Worm (Caenorhabditis elegans) whole organism, L4 larva: ENCODE results near the gene Y57G11C.1130.

ENCODE experiments used
- D1046.2 ChIP-seq: fragments of 200-800 bp; sonication (Bioruptor generic); IDR thresholded peaks from 2 replicates; pipeline ENCODE4 v1.3.6; 2022; ENCODE audit warnings: missing genetic modification characterization, missing compliant biosample characterization
- F10B5.3 ChIP-seq: sonication (generic microtip); optimal IDR thresholded peaks from 2 replicates; lab custom pipeline; 2016; ENCODE audit warnings: mild to moderate bottlenecking, missing genetic modification characterization, missing compliant biosample characterization
- T26A8.4 ChIP-seq: fragments of 200-800 bp; sonication (Bioruptor generic); IDR thresholded peaks from 2 replicates; pipeline ENCODE4 v1.3.6; 2022; ENCODE audit warnings: missing genetic modification characterization, missing compliant biosample characterization
- Y105C5A.15 ChIP-seq: fragments of 200-800 bp; sonication (Bioruptor generic); IDR thresholded peaks from 2 replicates; pipeline ENCODE4 v1.3.6; 2022; ENCODE audit warnings: missing genetic modification characterization, missing compliant biosample characterization
- Y5F2A.4 ChIP-seq: fragments of 200-800 bp; sonication (Bioruptor generic); optimal IDR thresholded peaks from 2 replicates; lab custom pipeline; 2018; ENCODE audit warnings: mild to moderate bottlenecking, missing genetic modification characterization, missing compliant biosample characterization
- Y75B8A.6 ChIP-seq: fragments of 200-800 bp; sonication (Bioruptor generic); IDR thresholded peaks from 2 replicates; pipeline ENCODE4 v1.3.6; 2022; ENCODE audit warnings: missing genetic modification reagents, missing genetic modification characterization, missing compliant biosample characterization
- aha-1 ChIP-seq: fragments of 150-350 bp; peaks from one replicate; lab custom pipeline; 2014; ENCODE audit warnings: missing biosample characterization, missing genetic modification characterization
- ama-1 ChIP-seq: fragments of 150-350 bp; optimal IDR thresholded peaks from 2 replicates; lab custom pipeline; 2014; ENCODE audit warnings: inconsistent platforms, mixed read lengths
- ceh-20 ChIP-seq: fragments of 200-800 bp; sonication (Bioruptor generic); IDR thresholded peaks from 2 replicates; pipeline ENCODE4 v1.3.6; 2022; ENCODE audit warnings: missing genetic modification reagents, missing genetic modification characterization, missing compliant biosample characterization
- ces-1 ChIP-seq: fragments of 150-350 bp; sonication (generic microtip); optimal IDR thresholded peaks from 4 replicates; lab custom pipeline; 2014; ENCODE audit warnings: missing biosample characterization, missing genetic modification reagents, missing genetic modification characterization
- ctbp-1 ChIP-seq: fragments of 200-800 bp; sonication (Bioruptor generic); IDR thresholded peaks from 2 replicates; pipeline ENCODE4 v1.3.6; 2022; ENCODE audit warnings: missing genetic modification reagents, missing genetic modification characterization, missing compliant biosample characterization
- daf-12 ChIP-seq: fragments of 150-350 bp; optimal IDR thresholded peaks from 2 replicates; lab custom pipeline; 2014; ENCODE audit warnings: missing biosample characterization, missing genetic modification reagents, missing genetic modification characterization
- dmd-6 ChIP-seq: fragments of 200-800 bp; sonication (Bioruptor generic); IDR thresholded peaks from 2 replicates; pipeline ENCODE4 v1.3.6; 2022; ENCODE audit warnings: missing genetic modification reagents, missing genetic modification characterization, missing compliant biosample characterization
- dmd-9 ChIP-seq: fragments of 200-800 bp; sonication (Bioruptor generic); IDR thresholded peaks from 2 replicates; pipeline ENCODE4 v1.3.6; 2022; ENCODE audit warnings: missing genetic modification reagents, missing genetic modification characterization, missing compliant biosample characterization
- dve-1 ChIP-seq: sonication (generic microtip); optimal IDR thresholded peaks from 2 replicates; lab custom pipeline; 2017; ENCODE audit warnings: antibody characterized with exemption, mild to moderate bottlenecking, missing genetic modification characterization, missing compliant biosample characterization; ENCODE audit not compliant: insufficient read depth
- egl-27 ChIP-seq: sonication (generic microtip); optimal IDR thresholded peaks from 3 replicates; lab custom pipeline; 2017; ENCODE audit warnings: missing biosample characterization, missing genetic modification reagents, missing genetic modification characterization
- fkh-10 ChIP-seq: fragments of 150-350 bp; optimal IDR thresholded peaks from 2 replicates; lab custom pipeline; 2014; ENCODE audit warnings: missing biosample characterization, missing genetic modification reagents, missing genetic modification characterization
- gei-8 ChIP-seq: fragments of 200-800 bp; sonication (Bioruptor generic); optimal IDR thresholded peaks from 2 replicates; lab custom pipeline; 2018; ENCODE audit warnings: mild to moderate bottlenecking, missing genetic modification characterization, missing compliant biosample characterization
- lim-7 ChIP-seq: fragments of 200-800 bp; sonication (Bioruptor generic); IDR thresholded peaks from 2 replicates; pipeline ENCODE4 v1.3.6; 2022; ENCODE audit warnings: missing genetic modification characterization, missing compliant biosample characterization
- lin-1 ChIP-seq: fragments of 200-800 bp; sonication (Bioruptor generic); IDR thresholded peaks from 2 replicates; pipeline ENCODE4 v1.3.6; 2022; ENCODE audit warnings: missing genetic modification reagents, missing genetic modification characterization, missing compliant biosample characterization
- lin-38 ChIP-seq: fragments of 200-800 bp; sonication (Bioruptor generic); IDR thresholded peaks from 2 replicates; pipeline ENCODE4 v1.3.6; 2022; ENCODE audit warnings: missing genetic modification reagents, missing genetic modification characterization, missing compliant biosample characterization
- lin-39 ChIP-seq: fragments of 150-350 bp; optimal IDR thresholded peaks from 2 replicates; lab custom pipeline; 2014; ENCODE audit warnings: missing biosample characterization, missing genetic modification reagents, missing genetic modification characterization
- lir-3 ChIP-seq: sonication (generic microtip); optimal IDR thresholded peaks from 2 replicates; lab custom pipeline; 2016; ENCODE audit warnings: mild to moderate bottlenecking, missing genetic modification characterization, missing compliant biosample characterization
- lsy-2 ChIP-seq, 2 experiments: fragments of 150-350 bp in 1 of 2; sonication (generic microtip) in 1 of 2; optimal IDR thresholded peaks; 2 replicates each; lab custom pipeline; 2014 to 2017; ENCODE audit warnings: missing biosample characterization in 2 of 2, missing genetic modification characterization in 2 of 2
- mes-2 ChIP-seq: sonication (generic microtip); optimal IDR thresholded peaks from 2 replicates; lab custom pipeline; 2016; ENCODE audit warnings: missing genotype, mild to moderate bottlenecking, missing genetic modification characterization, missing compliant biosample characterization; ENCODE audit not compliant: poor library complexity, severe bottlenecking
- mxl-3 ChIP-seq: fragments of 200-800 bp; sonication (Bioruptor generic); optimal IDR thresholded peaks from 2 replicates; lab custom pipeline; 2018; ENCODE audit warnings: mild to moderate bottlenecking, missing genetic modification characterization, missing compliant biosample characterization
- nhr-111 ChIP-seq: fragments of 200-800 bp; sonication (Bioruptor generic); optimal IDR thresholded peaks from 2 replicates; lab custom pipeline; 2018; ENCODE audit warnings: mild to moderate bottlenecking, missing genetic modification characterization, missing compliant biosample characterization
- nhr-237 ChIP-seq: sonication (generic microtip); optimal IDR thresholded peaks from 2 replicates; lab custom pipeline; 2017; ENCODE audit warnings: missing biosample characterization, missing genetic modification characterization
- pqm-1 ChIP-seq: sonication (generic microtip); optimal IDR thresholded peaks from 2 replicates; lab custom pipeline; 2017; ENCODE audit warnings: missing biosample characterization, missing genetic modification characterization
- rbr-2 ChIP-seq: sonication (generic microtip); optimal IDR thresholded peaks from 2 replicates; lab custom pipeline; 2016; ENCODE audit warnings: missing genotype, missing genetic modification characterization, missing compliant biosample characterization
- saeg-2 ChIP-seq: fragments of 200-800 bp; sonication (Bioruptor generic); IDR thresholded peaks from 2 replicates; pipeline ENCODE4 v1.3.6; 2022; ENCODE audit warnings: missing genetic modification reagents, missing genetic modification characterization, missing compliant biosample characterization
- tag-97 ChIP-seq: fragments of 200-800 bp; sonication (Bioruptor generic); IDR thresholded peaks from 2 replicates; pipeline ENCODE4 v1.3.6; 2022; ENCODE audit warnings: missing genetic modification characterization, missing compliant biosample characterization
- unc-130 ChIP-seq: sonication (generic microtip); optimal IDR thresholded peaks from 2 replicates; lab custom pipeline; 2016; ENCODE audit warnings: missing genetic modification reagents, missing genetic modification characterization, missing compliant biosample characterization
- unc-39 ChIP-seq: sonication (generic microtip); optimal IDR thresholded peaks from 2 replicates; lab custom pipeline; 2017; ENCODE audit warnings: missing biosample characterization, missing genetic modification characterization
- vab-7 ChIP-seq: fragments of 200-800 bp; sonication (Bioruptor generic); IDR thresholded peaks from 2 replicates; pipeline ENCODE4 v1.3.6; 2022; ENCODE audit warnings: missing genetic modification reagents, missing genetic modification characterization, missing compliant biosample characterization
- zag-1 ChIP-seq: fragments of 150-350 bp; optimal IDR thresholded peaks from 2 replicates; lab custom pipeline; 2014; ENCODE audit warnings: missing biosample characterization, missing genetic modification characterization
- zfp-3 ChIP-seq: fragments of 200-800 bp; sonication (Bioruptor generic); conservative IDR thresholded peaks from 2 replicates; pipeline ENCODE4 v1.3.6; 2022; ENCODE audit warnings: missing genetic modification reagents, missing genetic modification characterization, missing compliant biosample characterization
- zip-2 ChIP-seq: fragments of 150-350 bp; optimal IDR thresholded peaks from 2 replicates; lab custom pipeline; 2014; ENCODE audit warnings: missing biosample characterization, missing genetic modification characterization

Y57G11C.1130 gene

ce11 chrIV:14793900-14794624 lies 11.8 kb downstream of the Y57G11C.1130 start (continued):
- no peak for TF ChIP-seq Y75B8A.6 (GFP tag; lab: Robert Waterston, UW)
- no peak for TF ChIP-seq unc-39 (tag; lab: Kevin White, UChicago)
- no peak for TF ChIP-seq D1046.2 (GFP tag; lab: Robert Waterston, UW)
- TF ChIP-seq fkh-10 (GFP tag; lab: Kevin White, UChicago): no peak
- peak; percentile 46 for TF ChIP-seq dmd-6 (GFP tag; lab: Robert Waterston, UW)
- TF ChIP-seq lsy-2 (tag; optimal IDR thresholded peaks at IDR 0.05; lab: Kevin White, UChicago): peak; percentile 49 to 68
- TF ChIP-seq egl-27 (tag; lab: Kevin White, UChicago): no peak
- no peak for TF ChIP-seq dmd-9
- TF ChIP-seq Y5F2A.4 (GFP tag; lab: Kevin White, UChicago): no peak
- TF ChIP-seq lir-3 (tag; lab: Kevin White, UChicago): no peak
- no peak for TF ChIP-seq zag-1 (tag; lab: Kevin White, UChicago)
- TF ChIP-seq T26A8.4: 0 out of 2 replicates have a peak, but pooled peaks have one; percentile 7
- 0 out of 2 replicates have a peak, but pooled peaks have one; percentile 5 for TF ChIP-seq saeg-2 (GFP tag; lab: Robert Waterston, UW)
- TF ChIP-seq tag-97 (GFP tag; lab: Robert Waterston, UW): no peak
- TF ChIP-seq ctbp-1 (GFP tag; lab: Robert Waterston, UW): 0 out of 2 replicates have a peak, but pooled peaks have one; percentile 46
- no peak for TF ChIP-seq nhr-111
- TF ChIP-seq unc-130 (GFP tag; lab: Kevin White, UChicago): no peak
- TF ChIP-seq gei-8 (GFP tag; lab: Kevin White, UChicago): no peak
- peak; percentile 93 for TF ChIP-seq mxl-3 (GFP tag; lab: Kevin White, UChicago)
- peak; percentile 60 for TF ChIP-seq rbr-2 (tag; lab: Kevin White, UChicago)
- TF ChIP-seq F10B5.3: no peak
- no peak for TF ChIP-seq daf-12
- no peak for TF ChIP-seq Y105C5A.15
- TF ChIP-seq zip-2 (tag; lab: Kevin White, UChicago): no peak
- no peak for TF ChIP-seq lin-1 (GFP tag; lab: Robert Waterston, UW)
- peak; percentile 36; the same call in 1 of the 2 replicates for TF ChIP-seq ceh-20 (GFP tag; lab: Robert Waterston, UW)

DNA sequence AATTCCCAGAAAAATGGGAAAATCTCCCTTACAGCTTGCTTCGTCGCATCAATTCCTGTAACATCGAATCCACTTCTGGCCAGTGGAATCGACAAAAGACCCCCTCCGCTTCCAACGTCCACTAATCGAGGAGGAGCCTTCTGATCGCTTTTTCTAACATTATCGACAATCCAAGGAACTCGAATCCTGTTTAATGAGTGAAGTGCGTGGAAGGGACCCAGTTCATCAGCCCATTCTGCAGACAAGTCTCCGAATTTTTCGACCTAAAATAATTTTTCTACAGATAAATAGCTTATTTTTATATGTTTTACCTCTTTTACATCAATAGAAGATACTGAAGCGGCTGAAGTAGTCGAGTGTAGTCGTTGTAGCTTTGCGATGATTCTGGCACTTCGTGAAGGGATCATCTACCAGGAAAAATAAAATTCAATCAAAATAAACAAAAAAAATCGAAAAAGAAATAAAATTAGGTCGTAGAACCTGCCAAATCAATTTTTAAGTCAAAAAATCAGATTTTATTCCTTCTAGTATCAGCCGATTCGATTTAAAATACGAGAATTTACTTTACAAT lies 13.7 kb downstream of the Y57G11C.1130 start, which contains the start of gene coq-3:
Gene coq-3 (minus strand): TSS at position 407 of the 571 bp plus-strand sequence.
- no peak for TF ChIP-seq nhr-111
- peak; percentile 23; the same call in 1 of the 2 replicates for TF ChIP-seq lin-38
- peak; percentile 29 for TF ChIP-seq ama-1 (lab: Kevin White, UChicago)
- TF ChIP-seq lsy-2 (tag; optimal IDR thresholded peaks at IDR 0.05; lab: Kevin White, UChicago): peak in 1 of 2 experiments; percentile 12
- peak; percentile 85 for TF ChIP-seq aha-1 (tag; lab: Kevin White, UChicago)
- no peak for TF ChIP-seq nhr-237 (tag; lab: Kevin White, UChicago)
- TF ChIP-seq lin-1 (GFP tag; lab: Robert Waterston, UW): no peak
- TF ChIP-seq vab-7 (GFP tag; lab: Robert Waterston, UW): no peak
- peak; percentile 13 for TF ChIP-seq dve-1 (tag; lab: Kevin White, UChicago)
- 0 out of 2 replicates have a peak, but pooled peaks have one; percentile 22 for TF ChIP-seq T26A8.4
- 0 out of 2 replicates have a peak, but pooled peaks have one; percentile 25 for TF ChIP-seq lim-7 (GFP tag; lab: Robert Waterston, UW)
- peak; percentile 28 for TF ChIP-seq mes-2 (tag; lab: Kevin White, UChicago)
- TF ChIP-seq ces-1: no peak
- TF ChIP-seq zfp-3 (GFP tag; lab: Robert Waterston, UW): 0 out of 2 replicates have a peak, but pooled peaks have one; percentile 12
- TF ChIP-seq daf-12: no peak
- TF ChIP-seq pqm-1: no peak
- no peak for TF ChIP-seq lin-39 (tag; lab: Kevin White, UChicago)
